Fruit fly (Drosophila melanogaster): Measurements from ENCODE around the gene ham.

Gene ham

dm6 chr2L:18805637-18806403 lies 13.1 kb upstream of the ham start (continued):
- TF ChIP-seq CG15336 (GFP tag; IDR thresholded peaks at IDR 0.05) (no peak), Lpt (GFP tag; optimal IDR thresholded peaks at IDR 0.05) (no peak), CG34406 (GFP tag; optimal IDR thresholded peaks at IDR 0.05) (peak; percentile 9), CG8632 (GFP tag; optimal IDR thresholded peaks at IDR 0.05) (peak; percentile 19), Sox14 (GFP tag; optimal IDR thresholded peaks at IDR 0.05) (no peak), CG6792 (GFP tag; optimal IDR thresholded peaks at IDR 0.05) (peak; percentile 39), salr (GFP tag; optimal IDR thresholded peaks at IDR 0.05) (no peak), esn (GFP tag; optimal IDR thresholded peaks at IDR 0.05) (peak; percentile 65), CG6276 (GFP tag; optimal IDR thresholded peaks at IDR 0.05) (no peak)

- TF ChIP-seq lz (GFP tag; optimal IDR thresholded peaks at IDR 0.05) (no peak), fkh (GFP tag; optimal IDR thresholded peaks at IDR 0.05) (no peak), CG32006 (GFP tag; optimal IDR thresholded peaks at IDR 0.05) (no peak), CG8632 (GFP tag; optimal IDR thresholded peaks at IDR 0.05) (no peak), Sox15 (GFP tag; optimal IDR thresholded peaks at IDR 0.05) (no peak), Ets96B (tag; optimal IDR thresholded peaks at IDR 0.05) (no peak), Eip93F (GFP tag; optimal IDR thresholded peaks at IDR 0.05) (no peak), Eip75B (GFP tag; optimal IDR thresholded peaks at IDR 0.05) (no peak), CG9139 (GFP tag; optimal IDR thresholded peaks at IDR 0.05) (no peak), CG11294 (GFP tag; IDR thresholded peaks at IDR 0.05) (no peak), Hr4 (GFP tag; optimal IDR thresholded peaks at IDR 0.05) (no peak), CG6854 (GFP tag; optimal IDR thresholded peaks at IDR 0.05) (no peak), CG6792 (GFP tag; optimal IDR thresholded peaks at IDR 0.05) (no peak), spab (GFP tag; optimal IDR thresholded peaks at IDR 0.05) (no peak), fd85E (GFP tag; optimal IDR thresholded peaks at IDR 0.05) (no peak), Smox (GFP tag; optimal IDR thresholded peaks at IDR 0.05) (no peak), Eip78C (GFP tag) (no peak), CG16779 (tag; optimal IDR thresholded peaks at IDR 0.05) (no peak), Met (GFP tag; optimal IDR thresholded peaks at IDR 0.05) (no peak)
Measured at dm6 chr2L:18805247-18805636, 12.5 kb upstream of the ham start, which contains the start of gene CG43814. TSS of gene CG43814 (minus strand) at chr2L:18805347.

- TF ChIP-seq CG11294 (GFP tag; IDR thresholded peaks at IDR 0.05) = no peak
Measured at dm6 chr2L:18801704-18802103, 9.0 kb upstream of the ham start.

- TF ChIP-seq dsx (GFP tag; optimal IDR thresholded peaks at IDR 0.05; ENCODE audit: poor library complexity, severe bottlenecking) (no peak), Eip78C (GFP tag) (peak; percentile 10), Hr39 (GFP tag; optimal IDR thresholded peaks at IDR 0.05) (no peak), CG11294 (GFP tag; IDR thresholded peaks at IDR 0.05) (no peak), CG11762 (GFP tag; optimal IDR thresholded peaks at IDR 0.05; ENCODE audit: insufficient read depth) (no peak), CG8119 (GFP tag; IDR thresholded peaks at IDR 0.05) (no peak)
Measured at dm6 chr2L:18796446-18796845, 3.7 kb upstream of the ham start.

- TF ChIP-seq Ets21C (GFP tag; optimal IDR thresholded peaks at IDR 0.05) (no peak), CG8119 (GFP tag; IDR thresholded peaks at IDR 0.05) (no peak), Eip93F (GFP tag; optimal IDR thresholded peaks at IDR 0.05) (no peak), eg (GFP tag; IDR thresholded peaks at IDR 0.05) (peak; percentile 16; the same call in 1 of the 3 replicates), Gug (GFP tag; IDR thresholded peaks at IDR 0.05) (no peak), CG15336 (GFP tag; IDR thresholded peaks at IDR 0.05) (0 out of 2 replicates have a peak, but pooled peaks have one; percentile 11), lz (GFP tag; optimal IDR thresholded peaks at IDR 0.05) (no peak), Eip75B (GFP tag; optimal IDR thresholded peaks at IDR 0.05) (no peak), Blimp-1 (GFP tag; optimal IDR thresholded peaks at IDR 0.05) (no peak), cyc (GFP tag; optimal IDR thresholded peaks at IDR 0.05) (no peak), CG3032 (tag; optimal IDR thresholded peaks at IDR 0.05) (no peak), CG1621 (tag; optimal IDR thresholded peaks at IDR 0.05) (no peak), CG10669 (GFP tag; optimal IDR thresholded peaks at IDR 0.05) (no peak), CG7368 (GFP tag; optimal IDR thresholded peaks at IDR 0.05) (no peak), CG6163 (GFP tag; IDR thresholded peaks at IDR 0.05) (no peak), Lpt (GFP tag; optimal IDR thresholded peaks at IDR 0.05) (peak; percentile 2), Met (GFP tag; optimal IDR thresholded peaks at IDR 0.05) (no peak), Hr4 (GFP tag; optimal IDR thresholded peaks at IDR 0.05) (no peak), Eip78C (GFP tag) (no peak), Hr39 (GFP tag; optimal IDR thresholded peaks at IDR 0.05) (no peak), CG9139 (GFP tag; optimal IDR thresholded peaks at IDR 0.05) (no peak), CG11902 (GFP tag; optimal IDR thresholded peaks at IDR 0.05) (no peak), Ets96B (tag; optimal IDR thresholded peaks at IDR 0.05) (no peak), Hr38 (GFP tag; optimal IDR thresholded peaks at IDR 0.05) (no peak), CG34406 (GFP tag; optimal IDR thresholded peaks at IDR 0.05) (no peak)
Measured at dm6 chr2L:18795917-18796402, 3.3 kb upstream of the ham start.

Data from whole organism, prepupa.